Fruit fly (Drosophila melanogaster): ENCODE data around the gene CG33098.

The CG33098 gene

DNA sequence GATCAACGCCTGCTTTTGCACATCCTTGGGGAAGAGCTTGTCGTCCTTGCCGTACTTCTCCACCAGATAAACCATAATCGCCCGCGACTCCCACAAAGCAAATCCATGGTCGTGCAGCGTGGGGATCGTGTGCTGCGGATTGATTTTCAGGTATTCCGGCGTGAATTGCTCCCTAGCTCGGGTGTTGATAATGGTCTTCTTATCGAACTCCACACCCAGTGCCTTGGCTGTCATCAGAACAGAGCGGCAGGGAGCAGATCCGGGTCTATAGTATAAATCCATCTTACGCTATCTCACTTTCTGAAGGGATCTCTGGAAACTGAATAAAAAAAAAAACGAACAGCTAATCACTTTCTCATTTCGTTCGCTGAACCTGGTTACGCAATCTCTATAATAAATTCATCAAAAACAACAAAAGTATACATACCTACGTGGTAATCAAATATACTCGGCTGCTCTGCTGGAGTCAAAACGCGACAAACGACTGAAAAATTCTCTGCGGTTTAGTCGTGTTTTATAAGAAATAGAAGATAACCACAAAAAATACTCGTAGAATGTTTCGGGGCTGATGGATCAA is 21.6 kb upstream of the CG33098 start, which contains the start of gene GstD10:
TSS of gene GstD10 (minus strand) at position 472 of the 577 bp plus-strand sequence.
- no peak for TF ChIP-seq Sin3A (optimal IDR thresholded peaks at IDR 0.05)
- no peak for TF ChIP-seq h (optimal IDR thresholded peaks at IDR 0.05)

DNA sequence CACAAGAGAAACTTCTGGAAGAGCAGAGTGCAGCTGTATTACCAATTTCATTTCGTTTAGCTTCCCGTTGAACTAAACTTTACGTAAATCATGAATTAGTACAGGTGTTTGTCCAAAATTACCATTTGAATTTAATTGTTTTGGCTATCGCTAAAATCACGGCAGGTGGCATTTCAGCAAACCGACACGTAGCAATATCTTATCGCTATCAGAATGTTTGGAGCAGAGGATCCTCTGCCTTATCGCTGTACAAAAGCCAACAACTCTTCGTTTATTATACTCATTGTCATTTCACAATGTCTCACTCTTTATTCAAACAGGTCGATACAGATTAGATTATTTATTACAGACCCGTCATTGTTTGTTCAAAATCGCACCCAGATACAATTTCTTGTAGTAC is 21.1 kb upstream of the CG33098 start:
- TF ChIP-seq ttk (optimal IDR thresholded peaks at IDR 0.05) (no peak), psq (optimal IDR thresholded peaks at IDR 0.05) (no peak), insv (optimal IDR thresholded peaks at IDR 0.05) (no peak), Sin3A (optimal IDR thresholded peaks at IDR 0.05) (no peak), Myc (optimal IDR thresholded peaks at IDR 0.05) (no peak), h (optimal IDR thresholded peaks at IDR 0.05) (no peak)

DNA sequence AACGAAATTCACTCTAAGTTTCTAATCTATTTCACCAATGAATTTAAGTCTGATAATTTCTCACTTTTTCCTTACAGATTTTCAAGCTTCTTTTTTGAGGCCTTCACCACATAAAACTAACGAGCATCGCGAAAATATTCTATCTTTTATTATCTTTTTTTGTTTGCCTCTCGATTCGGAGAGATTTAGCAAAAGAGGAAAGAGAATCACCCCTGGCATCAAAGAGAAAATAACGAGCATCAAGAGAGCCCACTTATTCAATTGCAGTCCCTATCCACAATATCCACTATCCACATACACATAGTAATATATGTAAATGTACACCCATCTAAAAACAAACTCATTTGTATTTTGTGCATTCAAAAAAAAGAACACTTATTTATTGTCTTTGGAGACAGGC is 19.5 kb upstream of the CG33098 start, which contains the start of gene GstD9:
TSS of gene GstD9 (minus strand) at position 101 of the 400 bp plus-strand sequence.
- TF ChIP-seq Myc (optimal IDR thresholded peaks at IDR 0.05): no peak
- no peak for TF ChIP-seq psq (optimal IDR thresholded peaks at IDR 0.05)
- TF ChIP-seq h (optimal IDR thresholded peaks at IDR 0.05): no peak
- no peak for TF ChIP-seq ttk (optimal IDR thresholded peaks at IDR 0.05)
- TF ChIP-seq Sin3A (optimal IDR thresholded peaks at IDR 0.05): no peak
- no peak for TF ChIP-seq insv (optimal IDR thresholded peaks at IDR 0.05)

DNA sequence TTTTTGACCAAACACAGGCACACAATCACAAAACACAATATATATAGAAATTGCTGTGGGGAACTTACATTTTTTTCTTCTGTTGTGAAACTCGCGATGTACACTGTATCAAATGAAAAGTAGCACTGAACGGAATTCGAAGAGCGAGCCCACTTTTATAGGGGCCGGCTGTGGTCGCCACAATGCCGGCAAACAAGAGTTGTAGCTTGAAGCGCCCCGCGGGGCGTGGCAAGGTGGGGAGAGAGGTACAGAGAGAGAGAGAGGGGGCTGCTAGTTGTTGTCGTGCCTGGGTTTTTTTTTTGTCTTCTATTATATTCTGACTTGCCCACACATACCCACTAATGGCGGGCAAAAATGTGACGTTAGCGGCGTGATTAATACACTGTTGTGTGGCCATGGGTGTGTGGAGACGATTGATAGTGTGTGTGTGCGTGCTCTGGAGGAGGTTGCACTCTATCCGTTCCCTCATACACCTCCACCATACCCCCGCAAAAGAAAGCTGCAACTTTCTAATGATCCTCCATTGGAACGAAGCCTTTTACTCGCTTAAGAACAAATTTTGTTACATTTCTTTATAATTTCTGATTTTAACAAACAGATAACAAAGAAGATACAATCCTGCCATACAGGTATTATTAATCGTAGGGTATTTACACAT is 17.7 kb upstream of the CG33098 start, which contains the start of gene GstD1:
TSS of gene GstD1 (minus strand) at position 134 of the 658 bp plus-strand sequence.
- TF ChIP-seq insv (optimal IDR thresholded peaks at IDR 0.05) (no peak), h (optimal IDR thresholded peaks at IDR 0.05) (no peak), psq (optimal IDR thresholded peaks at IDR 0.05) (no peak), Sin3A (optimal IDR thresholded peaks at IDR 0.05) (no peak), ttk (optimal IDR thresholded peaks at IDR 0.05) (no peak), Myc (optimal IDR thresholded peaks at IDR 0.05) (no peak)

DNA sequence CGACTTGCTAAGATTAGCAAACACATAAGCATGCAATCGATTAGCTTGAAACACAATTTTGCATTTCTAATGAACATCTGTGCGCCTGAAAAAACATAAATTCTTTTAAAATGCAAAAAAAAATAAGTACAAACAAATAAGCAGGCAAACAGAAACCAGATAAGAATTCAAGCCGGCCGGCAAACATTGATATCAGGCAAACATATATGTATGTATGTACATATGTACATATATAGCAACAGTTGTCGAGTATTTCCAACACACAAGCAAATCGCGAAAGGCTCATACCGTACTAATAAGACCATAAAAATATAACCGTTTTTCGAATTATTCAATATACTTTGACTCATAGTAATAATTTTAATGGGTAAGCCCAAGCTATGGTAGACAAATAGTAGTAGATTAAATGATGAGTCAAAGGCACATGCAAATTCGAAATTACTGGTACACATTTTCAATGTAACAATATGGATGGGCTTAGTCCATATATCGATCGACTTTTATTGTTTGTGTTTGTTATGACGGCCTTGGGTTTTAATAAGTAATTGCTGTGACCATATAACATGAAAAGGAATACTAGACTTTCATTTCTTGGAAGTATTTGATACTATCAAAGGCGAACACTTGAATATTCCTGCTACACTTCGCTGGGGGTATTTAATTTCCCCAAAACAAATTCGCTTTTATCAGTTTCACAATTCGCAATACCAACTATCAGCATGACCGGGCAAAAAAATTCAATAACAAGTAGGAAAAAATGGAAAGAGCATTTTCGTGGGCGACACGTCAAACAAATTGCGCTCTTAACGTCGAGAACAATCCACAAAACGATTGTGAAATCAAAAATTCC is 17.0 kb upstream of the CG33098 start:
- TF ChIP-seq Myc (optimal IDR thresholded peaks at IDR 0.05): no peak

DNA sequence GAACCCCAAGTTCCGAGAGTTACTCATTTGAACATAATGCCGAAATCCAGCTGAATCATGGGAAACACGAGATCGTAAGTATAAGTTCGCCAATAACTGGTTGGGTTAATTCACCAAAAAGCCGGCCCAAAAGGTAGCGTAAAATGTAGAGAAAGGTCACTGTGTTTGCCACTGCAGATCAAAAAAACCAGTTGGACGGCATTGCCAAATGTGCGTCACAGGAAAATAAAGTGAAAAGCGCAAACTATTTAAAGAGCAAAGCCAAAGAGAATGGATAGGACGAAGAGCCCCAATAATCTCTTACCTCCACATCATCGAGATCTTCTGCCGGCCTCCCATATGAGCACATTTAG is 16.4 kb upstream of the CG33098 start:
- TF ChIP-seq Myc (optimal IDR thresholded peaks at IDR 0.05) (no peak), Sin3A (optimal IDR thresholded peaks at IDR 0.05) (no peak), h (optimal IDR thresholded peaks at IDR 0.05) (no peak), insv (optimal IDR thresholded peaks at IDR 0.05) (no peak), ttk (optimal IDR thresholded peaks at IDR 0.05) (no peak), psq (optimal IDR thresholded peaks at IDR 0.05) (no peak)

DNA sequence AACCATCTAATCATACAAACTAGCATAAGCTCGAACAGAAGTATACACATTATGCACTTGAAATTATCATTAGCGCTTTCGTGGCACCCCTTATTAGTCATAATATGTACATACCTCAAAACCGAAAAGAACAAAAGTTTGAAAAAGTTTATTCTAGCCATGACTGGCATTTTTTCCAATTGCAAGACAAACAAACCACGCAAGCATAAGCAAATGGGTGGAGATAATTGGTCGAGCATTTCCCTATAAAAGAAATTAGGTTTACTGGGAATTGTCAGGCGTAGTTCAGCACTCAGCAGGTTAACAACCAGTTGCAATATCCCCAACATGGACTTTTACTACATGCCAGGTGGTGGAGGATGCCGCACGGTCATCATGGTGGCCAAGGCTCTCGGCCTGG is 15.3 kb upstream of the CG33098 start, which contains the start of gene GstD2:
TSS of gene GstD2 (plus strand) at position 301 of the 400 bp plus-strand sequence.
- TF ChIP-seq psq (optimal IDR thresholded peaks at IDR 0.05) (no peak), insv (optimal IDR thresholded peaks at IDR 0.05) (no peak), h (optimal IDR thresholded peaks at IDR 0.05) (no peak), Sin3A (optimal IDR thresholded peaks at IDR 0.05) (no peak), Myc (optimal IDR thresholded peaks at IDR 0.05) (no peak), ttk (optimal IDR thresholded peaks at IDR 0.05) (no peak)

DNA sequence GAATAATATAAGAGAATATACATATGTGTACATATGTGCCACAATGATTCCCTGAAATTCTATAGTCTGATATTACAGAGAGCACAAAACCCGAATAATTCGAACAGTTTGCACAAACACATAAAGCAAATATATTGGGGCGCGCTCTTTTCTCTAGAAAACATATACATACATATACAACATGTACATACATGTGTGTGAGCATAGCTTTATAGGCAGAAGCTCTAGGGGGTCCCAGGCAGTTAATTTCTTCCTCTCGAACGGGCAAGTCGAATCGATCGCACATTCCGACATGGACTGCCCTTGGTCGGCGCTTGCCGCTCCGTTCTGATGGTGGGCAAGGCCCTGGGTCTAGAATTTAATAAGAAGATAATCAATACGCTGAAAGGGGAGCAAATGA is 14.2 kb upstream of the CG33098 start, which contains the start of gene GstD3:
TSS of gene GstD3 (plus strand) at position 269 of the 400 bp plus-strand sequence.
- TF ChIP-seq h (optimal IDR thresholded peaks at IDR 0.05) (no peak), ttk (optimal IDR thresholded peaks at IDR 0.05) (no peak), psq (optimal IDR thresholded peaks at IDR 0.05) (no peak), Sin3A (optimal IDR thresholded peaks at IDR 0.05) (no peak), insv (optimal IDR thresholded peaks at IDR 0.05) (no peak), Myc (optimal IDR thresholded peaks at IDR 0.05) (no peak)

DNA sequence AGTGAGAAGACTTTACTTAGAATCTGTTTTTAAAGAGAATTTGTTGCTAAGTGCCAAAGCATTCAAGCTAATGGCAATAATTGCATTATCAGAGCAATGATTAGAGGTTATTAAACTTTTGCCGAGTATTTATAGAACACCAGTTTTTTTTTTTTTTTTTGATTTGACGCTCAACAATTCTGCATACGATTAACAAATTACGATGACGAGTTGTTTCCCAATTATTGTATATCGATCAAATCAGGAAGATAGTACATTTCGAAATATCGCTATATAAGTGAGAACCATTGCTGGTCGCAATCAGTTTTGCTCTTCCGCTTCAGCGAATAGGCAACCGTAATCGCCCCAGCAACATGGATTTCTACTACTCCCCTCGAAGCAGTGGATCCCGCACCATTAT is 13.2 kb upstream of the CG33098 start, which contains the start of gene GstD4:
TSS of gene GstD4 (plus strand) at position 301 of the 400 bp plus-strand sequence.
- no peak for TF ChIP-seq Myc (optimal IDR thresholded peaks at IDR 0.05)
- TF ChIP-seq psq (optimal IDR thresholded peaks at IDR 0.05): no peak
- no peak for TF ChIP-seq ttk (optimal IDR thresholded peaks at IDR 0.05)
- no peak for TF ChIP-seq insv (optimal IDR thresholded peaks at IDR 0.05)
- no peak for TF ChIP-seq Sin3A (optimal IDR thresholded peaks at IDR 0.05)
- TF ChIP-seq h (optimal IDR thresholded peaks at IDR 0.05): no peak

DNA sequence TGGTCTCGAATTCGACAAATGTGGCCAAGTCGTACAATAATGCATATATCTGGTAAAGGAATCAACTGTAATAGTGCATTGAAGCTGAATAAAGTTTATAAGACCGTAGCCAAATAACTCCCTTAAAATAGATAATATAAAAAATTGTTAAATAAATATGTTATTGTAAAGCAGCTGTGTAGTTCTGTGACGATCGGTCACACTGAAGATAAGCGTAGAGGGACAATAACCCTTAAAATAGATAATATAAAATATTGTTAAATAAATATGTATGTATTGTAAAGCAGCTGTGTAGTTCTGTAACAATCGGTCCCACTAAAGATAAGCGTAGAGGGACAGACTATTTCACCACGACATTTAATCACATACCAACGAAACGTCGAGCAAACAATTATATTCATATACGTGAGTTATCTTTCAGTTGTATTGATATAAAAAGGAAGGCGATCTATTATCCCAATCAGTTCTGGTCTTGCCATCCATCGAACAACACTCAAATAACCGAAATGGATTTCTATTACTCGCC is 11.7 kb upstream of the CG33098 start, which contains the start of gene GstD5:
TSS of gene GstD5 (plus strand) at position 476 of the 526 bp plus-strand sequence.
- TF ChIP-seq insv (optimal IDR thresholded peaks at IDR 0.05) (no peak), psq (optimal IDR thresholded peaks at IDR 0.05) (no peak)

DNA sequence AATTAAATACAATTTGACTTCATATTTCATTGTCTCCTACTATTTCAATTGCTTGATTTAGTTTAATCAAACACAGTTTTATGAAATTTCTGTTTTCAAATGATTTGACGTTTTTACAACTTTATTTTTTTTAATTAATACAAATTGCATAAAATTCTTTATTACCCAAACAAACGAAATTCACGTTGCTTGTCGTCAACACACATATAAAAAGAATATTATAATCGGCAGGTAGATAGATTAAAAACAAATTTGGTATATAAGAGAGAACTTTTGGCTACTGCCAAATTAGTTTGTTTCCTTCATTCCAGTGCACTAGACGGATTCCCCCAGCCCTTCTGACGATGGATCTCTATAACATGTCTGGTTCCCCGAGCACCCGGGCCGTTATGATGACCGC is 10.2 kb upstream of the CG33098 start, which contains the start of gene GstD6:
TSS of gene GstD6 (plus strand) at position 301 of the 400 bp plus-strand sequence.
- TF ChIP-seq h (optimal IDR thresholded peaks at IDR 0.05): no peak
- no peak for TF ChIP-seq psq (optimal IDR thresholded peaks at IDR 0.05)

DNA sequence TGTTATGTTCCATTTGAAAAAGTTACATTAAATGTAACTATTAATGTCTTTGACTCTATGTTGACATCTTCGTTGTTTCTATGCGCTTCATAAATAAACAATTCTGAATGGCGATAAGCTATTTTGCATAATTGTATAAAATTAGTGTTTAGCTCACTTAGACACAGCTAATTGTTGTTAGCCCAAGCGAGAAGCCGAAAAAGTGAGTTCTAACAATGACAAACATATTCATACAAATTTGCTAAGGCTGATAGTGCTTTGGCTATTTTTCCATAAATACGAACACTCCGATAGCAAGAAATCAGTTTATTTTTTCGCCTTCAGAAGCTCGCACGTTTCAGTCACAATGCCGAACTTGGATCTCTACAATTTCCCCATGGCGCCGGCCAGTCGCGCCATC is 8.8 kb upstream of the CG33098 start, which contains the start of gene GstD7:
TSS of gene GstD7 (plus strand) at position 301 of the 400 bp plus-strand sequence.
- no peak for TF ChIP-seq ttk (optimal IDR thresholded peaks at IDR 0.05)
- TF ChIP-seq Sin3A (optimal IDR thresholded peaks at IDR 0.05): no peak
- no peak for TF ChIP-seq h (optimal IDR thresholded peaks at IDR 0.05)
- TF ChIP-seq Myc (optimal IDR thresholded peaks at IDR 0.05): no peak
- no peak for TF ChIP-seq insv (optimal IDR thresholded peaks at IDR 0.05)
- TF ChIP-seq psq (optimal IDR thresholded peaks at IDR 0.05): no peak
